Fruit fly (Drosophila melanogaster): ENCODE data around the gene CG7950.
A peak's percentile ranks its signal among the peaks of the same experiment; 100 is the strongest.

Gene CG7950

dm6 chr3R:30052455-30053046, 4.1 kb upstream of the CG7950 start, which contains the start of gene Jasper (continued):
- TF ChIP-seq CG30403 (GFP tag; optimal IDR thresholded peaks at IDR 0.05): no peak
- no peak for TF ChIP-seq tna (GFP tag; IDR thresholded peaks at IDR 0.05; ENCODE audit: partially characterized antibody)
- TF ChIP-seq bcd (GFP tag; optimal IDR thresholded peaks at IDR 0.05): no peak
- no peak for TF ChIP-seq Atf3 (GFP tag; optimal IDR thresholded peaks at IDR 0.05)
- TF ChIP-seq sqz (GFP tag; optimal IDR thresholded peaks at IDR 0.05): no peak
- TF ChIP-seq CG34422 (GFP tag; IDR thresholded peaks at IDR 0.05): peak; percentile 67; the same call in 1 of the 3 replicates
- TF ChIP-seq zf30C (GFP tag; optimal IDR thresholded peaks at IDR 0.05): no peak
- no peak for TF ChIP-seq toy (GFP tag; IDR thresholded peaks at IDR 0.05)
- no peak for TF ChIP-seq jing (GFP tag; optimal IDR thresholded peaks at IDR 0.05)
- peak; percentile 15 for TF ChIP-seq CTCF (GFP tag; optimal IDR thresholded peaks at IDR 0.05)
- TF ChIP-seq lmd (GFP tag; IDR thresholded peaks at IDR 0.05): no peak
- TF ChIP-seq CG12219 (GFP tag; optimal IDR thresholded peaks at IDR 0.05): no peak
- TF ChIP-seq H2.0 (GFP tag; IDR thresholded peaks at IDR 0.05): no peak
- no peak for TF ChIP-seq caup (GFP tag; optimal IDR thresholded peaks at IDR 0.05; ENCODE audit: severe bottlenecking)
- peak; percentile 60 for TF ChIP-seq abd-A (tag; optimal IDR thresholded peaks at IDR 0.05)
- TF ChIP-seq z (GFP tag; IDR thresholded peaks at IDR 0.05): no peak
- TF ChIP-seq CG15479 (GFP tag; optimal IDR thresholded peaks at IDR 0.05): no peak
- no peak for TF ChIP-seq CG5953 (GFP tag; IDR thresholded peaks at IDR 0.05)
- TF ChIP-seq CoRest (tag; optimal IDR thresholded peaks at IDR 0.05): peak; percentile 61
- TF ChIP-seq D19B (GFP tag; optimal IDR thresholded peaks at IDR 0.05): no peak
- TF ChIP-seq CrebB (tag; optimal IDR thresholded peaks at IDR 0.05): no peak
- TF ChIP-seq CG8765 (GFP tag; IDR thresholded peaks at IDR 0.05): no peak
- TF ChIP-seq ewg (GFP tag; optimal IDR thresholded peaks at IDR 0.05): no peak
- no peak for TF ChIP-seq dmrt11E (tag; optimal IDR thresholded peaks at IDR 0.05)
- TF ChIP-seq CG4360 (GFP tag; IDR thresholded peaks at IDR 0.05): peak; percentile 88
- no peak for TF ChIP-seq dysf (GFP tag; IDR thresholded peaks at IDR 0.05)
- no peak for TF ChIP-seq vnd (GFP tag; IDR thresholded peaks at IDR 0.05; ENCODE audit: partially characterized antibody)
- no peak for TF ChIP-seq gcm (GFP tag; optimal IDR thresholded peaks at IDR 0.05)
- no peak for TF ChIP-seq crol (GFP tag; IDR thresholded peaks at IDR 0.05)
- TF ChIP-seq zen2 (GFP tag; IDR thresholded peaks at IDR 0.05; ENCODE audit: partially characterized antibody): no peak
- TF ChIP-seq CG30020 (tag; optimal IDR thresholded peaks at IDR 0.05): peak; percentile 21
- TF ChIP-seq ind (GFP tag; optimal IDR thresholded peaks at IDR 0.05): no peak
- no peak for TF ChIP-seq tup (GFP tag; optimal IDR thresholded peaks at IDR 0.05)
- TF ChIP-seq Ravus (GFP tag; IDR thresholded peaks at IDR 0.05): no peak
- TF ChIP-seq CG2202 (tag; optimal IDR thresholded peaks at IDR 0.05): no peak
- no peak for TF ChIP-seq dmrt99B (tag; optimal IDR thresholded peaks at IDR 0.05)
- TF ChIP-seq BtbVII (GFP tag; optimal IDR thresholded peaks at IDR 0.05): no peak
- TF ChIP-seq CG9797 (GFP tag; optimal IDR thresholded peaks at IDR 0.05): peak; percentile 95
- no peak for TF ChIP-seq CG4707 (GFP tag; optimal IDR thresholded peaks at IDR 0.05)
- TF ChIP-seq CG18011 (GFP tag; optimal IDR thresholded peaks at IDR 0.05): no peak
- TF ChIP-seq CG11398 (GFP tag; optimal IDR thresholded peaks at IDR 0.05): no peak
- no peak for TF ChIP-seq CG8359 (GFP tag; optimal IDR thresholded peaks at IDR 0.05; ENCODE audit: borderline replicate concordance)
- no peak for TF ChIP-seq CG9817 (tag; optimal IDR thresholded peaks at IDR 0.05)
- TF ChIP-seq Lhr (GFP tag; optimal IDR thresholded peaks at IDR 0.05): peak; percentile 49
- TF ChIP-seq kah (GFP tag; optimal IDR thresholded peaks at IDR 0.05): no peak
- TF ChIP-seq bigmax (GFP tag; optimal IDR thresholded peaks at IDR 0.05): no peak
- TF ChIP-seq C15 (GFP tag; IDR thresholded peaks at IDR 0.05): no peak
- TF ChIP-seq Gug (GFP tag; IDR thresholded peaks at IDR 0.05): no peak
- TF ChIP-seq Bgb (GFP tag; IDR thresholded peaks at IDR 0.05; ENCODE audit: partially characterized antibody): peak; percentile 68
- no peak for TF ChIP-seq fd3F (GFP tag; optimal IDR thresholded peaks at IDR 0.05)
- no peak for TF ChIP-seq hth (optimal IDR thresholded peaks at IDR 0.05)
